Worm (Caenorhabditis elegans) whole organism, early embryonic: ENCODE results near the gene fbxa-141.

Source experiments
- ama-1 ChIP-seq: fragments of 150-350 bp; optimal IDR thresholded peaks from 2 replicates; lab custom pipeline; 2014
- scrt-1 ChIP-seq: fragments of 200-800 bp; sonication (Bioruptor generic); IDR thresholded peaks from 2 replicates; pipeline ENCODE4 v1.3.6; 2022; ENCODE audit warnings: missing genetic modification characterization, missing compliant biosample characterization
- sea-1 ChIP-seq: fragments of 200-800 bp; sonication (Bioruptor generic); conservative IDR thresholded peaks from 2 replicates; pipeline ENCODE4 v1.3.6; 2022; ENCODE audit warnings: missing genetic modification characterization, missing compliant biosample characterization

DNA sequence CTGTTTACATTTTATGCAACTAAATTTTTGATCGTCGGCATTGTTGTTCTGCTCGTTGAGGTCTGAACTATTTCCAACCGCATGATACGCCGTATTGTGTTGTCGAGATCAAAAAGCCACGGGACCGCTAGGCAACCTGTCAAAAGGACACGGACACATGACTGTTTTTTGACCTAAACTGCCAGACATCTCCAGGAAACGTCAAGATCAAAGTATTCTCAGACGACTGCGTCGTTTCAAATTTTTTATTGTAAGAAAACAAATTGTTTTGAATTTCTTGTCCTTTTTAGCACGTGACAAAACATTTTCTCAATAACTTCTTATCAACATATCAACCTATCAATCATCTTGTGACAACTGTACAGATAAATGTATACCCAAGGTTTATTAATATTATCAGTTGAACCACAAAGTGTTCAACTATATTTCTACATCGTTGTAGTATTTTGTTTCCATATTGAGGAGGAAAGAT, 10.6 kb downstream of the fbxa-141 start:
- TF ChIP-seq scrt-1 (GFP tag; lab: Robert Waterston, UW): no peak
- TF ChIP-seq sea-1 (GFP tag; lab: Robert Waterston, UW): no peak
- no peak for TF ChIP-seq ama-1 (lab: Kevin White, UChicago)
